Worm (Caenorhabditis elegans) whole organism, late embryonic: ENCODE data around the gene twk-18.
A peak's percentile ranks its signal among the peaks of the same experiment; 100 is the strongest.

Experiments
- C08G9.2 ChIP-seq: sonication (generic microtip); optimal IDR thresholded peaks from 2 replicates; lab custom pipeline; 2016; ENCODE audit warnings: mild to moderate bottlenecking, missing genetic modification characterization, moderate library complexity, missing compliant biosample characterization
- C38D4.7 ChIP-seq: fragments of 200-800 bp; sonication (Bioruptor generic); optimal IDR thresholded peaks from 2 replicates; lab custom pipeline; 2018; ENCODE audit warnings: mild to moderate bottlenecking, missing genetic modification characterization, moderate library complexity, missing compliant biosample characterization
- F13H6.1 ChIP-seq: sonication (generic microtip); optimal IDR thresholded peaks from 2 replicates; lab custom pipeline; 2016; ENCODE audit warnings: missing genetic modification characterization, missing compliant biosample characterization
- K09A11.1 ChIP-seq: sonication (generic microtip); optimal IDR thresholded peaks from 2 replicates; lab custom pipeline; 2017; ENCODE audit warnings: antibody characterized with exemption, mild to moderate bottlenecking, missing genetic modification characterization, missing compliant biosample characterization; ENCODE audit not compliant: insufficient read depth
- T23F11.4 ChIP-seq: fragments of 200-800 bp; sonication (Bioruptor generic); optimal IDR thresholded peaks from 2 replicates; lab custom pipeline; 2018; ENCODE audit warnings: mild to moderate bottlenecking, missing genetic modification characterization, missing compliant biosample characterization
- ama-1 ChIP-seq: fragments of 150-350 bp; optimal IDR thresholded peaks from 2 replicates; lab custom pipeline; 2014
- ceh-14 ChIP-seq: sonication (generic microtip); optimal IDR thresholded peaks from 2 replicates; lab custom pipeline; 2016; ENCODE audit warnings: missing genotype, missing genetic modification characterization, missing compliant biosample characterization
- ceh-18 ChIP-seq: sonication (generic microtip); optimal IDR thresholded peaks from 2 replicates; lab custom pipeline; 2016; ENCODE audit warnings: missing genetic modification characterization, missing compliant biosample characterization
- ceh-19 ChIP-seq: fragments of 200-800 bp; sonication (Bioruptor generic); optimal IDR thresholded peaks from 2 replicates; lab custom pipeline; 2018; ENCODE audit warnings: mild to moderate bottlenecking, missing genetic modification characterization, missing compliant biosample characterization
- ceh-2 ChIP-seq: sonication (generic microtip); optimal IDR thresholded peaks from 2 replicates; lab custom pipeline; 2016; ENCODE audit warnings: missing genotype, missing genetic modification characterization, missing compliant biosample characterization
- ceh-22 ChIP-seq: sonication (generic microtip); optimal IDR thresholded peaks from 2 replicates; lab custom pipeline; 2017; ENCODE audit warnings: missing biosample characterization, missing genetic modification characterization
- ceh-30 ChIP-seq: fragments of 150-350 bp; optimal IDR thresholded peaks from 2 replicates; lab custom pipeline; 2014; ENCODE audit warnings: missing biosample characterization, missing genetic modification characterization
- ceh-31 ChIP-seq: sonication (generic microtip); optimal IDR thresholded peaks from 2 replicates; lab custom pipeline; 2016; ENCODE audit warnings: missing genetic modification characterization, missing compliant biosample characterization
- ceh-34 ChIP-seq: sonication (generic microtip); optimal IDR thresholded peaks from 2 replicates; lab custom pipeline; 2016; ENCODE audit warnings: mild to moderate bottlenecking, missing genetic modification characterization, missing compliant biosample characterization
- ceh-45 ChIP-seq: fragments of 200-800 bp; sonication (Bioruptor generic); IDR thresholded peaks from 2 replicates; pipeline ENCODE4 v1.3.6; 2022; ENCODE audit warnings: missing genetic modification reagents, missing genetic modification characterization, missing compliant biosample characterization
- ceh-48 ChIP-seq: sonication (generic microtip); optimal IDR thresholded peaks from 2 replicates; lab custom pipeline; 2016; ENCODE audit warnings: missing genetic modification characterization, inconsistent platforms, missing compliant biosample characterization
- ceh-6 ChIP-seq: fragments of 200-800 bp; sonication (Bioruptor generic); optimal IDR thresholded peaks from 2 replicates; lab custom pipeline; 2018; ENCODE audit warnings: mild to moderate bottlenecking, missing genetic modification characterization, missing compliant biosample characterization
- ceh-9 ChIP-seq: sonication (generic microtip); optimal IDR thresholded peaks from 2 replicates; lab custom pipeline; 2016; ENCODE audit warnings: mild to moderate bottlenecking, missing genetic modification characterization, inconsistent platforms, missing compliant biosample characterization
- dmd-4 ChIP-seq: sonication (generic microtip); optimal IDR thresholded peaks from 2 replicates; lab custom pipeline; 2016; ENCODE audit warnings: borderline replicate concordance, missing genetic modification characterization, missing compliant biosample characterization
- elt-2 ChIP-seq: sonication (generic microtip); optimal IDR thresholded peaks from 2 replicates; lab custom pipeline; 2016; ENCODE audit warnings: missing genetic modification reagents, missing genetic modification characterization, missing compliant biosample characterization
- elt-4 ChIP-seq: sonication (generic microtip); optimal IDR thresholded peaks from 2 replicates; lab custom pipeline; 2016; ENCODE audit warnings: missing genetic modification characterization, missing compliant biosample characterization
- ets-4 ChIP-seq: sonication (generic microtip); optimal IDR thresholded peaks from 2 replicates; lab custom pipeline; 2016; ENCODE audit warnings: missing genetic modification characterization, missing compliant biosample characterization
- eyg-1 ChIP-seq: sonication (generic microtip); optimal IDR thresholded peaks from 2 replicates; lab custom pipeline; 2016; ENCODE audit warnings: missing genotype, missing genetic modification characterization, missing compliant biosample characterization
- fkh-10 ChIP-seq: fragments of 150-350 bp; optimal IDR thresholded peaks from 2 replicates; lab custom pipeline; 2014; ENCODE audit warnings: missing biosample characterization, missing genetic modification reagents, missing genetic modification characterization
- gmeb-2 ChIP-seq: sonication (generic microtip); optimal IDR thresholded peaks from 2 replicates; lab custom pipeline; 2016; ENCODE audit warnings: missing genetic modification characterization, inconsistent platforms, missing compliant biosample characterization
- hlh-6 ChIP-seq: sonication (generic microtip); optimal IDR thresholded peaks from 2 replicates; lab custom pipeline; 2016; ENCODE audit warnings: missing genotype, missing genetic modification characterization, missing compliant biosample characterization
- lim-6 ChIP-seq: sonication (generic microtip); optimal IDR thresholded peaks from 2 replicates; lab custom pipeline; 2016; ENCODE audit warnings: missing genetic modification characterization, missing compliant biosample characterization
- lin-11 ChIP-seq: fragments of 200-800 bp; sonication (Bioruptor generic); optimal IDR thresholded peaks from 2 replicates; lab custom pipeline; 2018; ENCODE audit warnings: mild to moderate bottlenecking, missing genetic modification characterization, missing compliant biosample characterization
- mec-3 ChIP-seq: sonication (generic microtip); optimal IDR thresholded peaks from 2 replicates; lab custom pipeline; 2016; ENCODE audit warnings: borderline replicate concordance, missing genetic modification characterization, missing compliant biosample characterization
- nhr-11 ChIP-seq: fragments of 150-350 bp; optimal IDR thresholded peaks from 2 replicates; lab custom pipeline; 2014; ENCODE audit warnings: missing biosample characterization, missing genetic modification characterization
- nhr-232 ChIP-seq: sonication (generic microtip); optimal IDR thresholded peaks from 2 replicates; lab custom pipeline; 2016; ENCODE audit warnings: missing genetic modification characterization, missing compliant biosample characterization
- npax-4 ChIP-seq: sonication (generic microtip); optimal IDR thresholded peaks from 2 replicates; lab custom pipeline; 2016; ENCODE audit warnings: missing genetic modification characterization, missing compliant biosample characterization
- odd-2 ChIP-seq: sonication (generic microtip); optimal IDR thresholded peaks from 2 replicates; lab custom pipeline; 2017; ENCODE audit warnings: antibody characterized with exemption, mild to moderate bottlenecking, missing genetic modification characterization, missing compliant biosample characterization
- pag-3 ChIP-seq: sonication (generic microtip); optimal IDR thresholded peaks from 2 replicates; lab custom pipeline; 2016; ENCODE audit warnings: missing compliant biosample characterization, missing genetic modification characterization, borderline replicate concordance
- pat-9 ChIP-seq: fragments of 200-800 bp; sonication (Bioruptor generic); optimal IDR thresholded peaks from 2 replicates; lab custom pipeline; 2018; ENCODE audit warnings: mild to moderate bottlenecking, missing genetic modification characterization, moderate library complexity, missing compliant biosample characterization
- pax-1 ChIP-seq: fragments of 150-350 bp; optimal IDR thresholded peaks from 2 replicates; lab custom pipeline; 2014; ENCODE audit warnings: missing biosample characterization, missing genetic modification characterization
- pha-2 ChIP-seq: sonication (generic microtip); optimal IDR thresholded peaks from 2 replicates; lab custom pipeline; 2017; ENCODE audit warnings: mild to moderate bottlenecking, missing genetic modification characterization, missing compliant biosample characterization
- pha-4 ChIP-seq: fragments of 150-350 bp; optimal IDR thresholded peaks from 2 replicates; lab custom pipeline; 2018; ENCODE audit warnings: missing biosample characterization, missing genetic modification reagents, missing genetic modification characterization
- ref-2 ChIP-seq: sonication (generic microtip); optimal IDR thresholded peaks from 2 replicates; lab custom pipeline; 2016; ENCODE audit warnings: missing genetic modification characterization, missing compliant biosample characterization
- sdc-2 ChIP-seq: sonication (generic microtip); optimal IDR thresholded peaks from 2 replicates; lab custom pipeline; 2016; ENCODE audit warnings: missing genotype, missing genetic modification characterization, missing compliant biosample characterization
- sox-2 ChIP-seq: fragments of 200-800 bp; sonication (Bioruptor generic); IDR thresholded peaks from 2 replicates; pipeline ENCODE4 v1.3.6; 2022; ENCODE audit warnings: missing genetic modification reagents, missing genetic modification characterization, missing compliant biosample characterization
- sox-4 ChIP-seq: sonication (generic microtip); optimal IDR thresholded peaks from 2 replicates; lab custom pipeline; 2017; ENCODE audit warnings: mild to moderate bottlenecking, missing genetic modification characterization, inconsistent platforms, missing compliant biosample characterization
- tbx-2 ChIP-seq: sonication (generic microtip); optimal IDR thresholded peaks from 2 replicates; lab custom pipeline; 2016; ENCODE audit warnings: missing genetic modification characterization, missing compliant biosample characterization
- tbx-7 ChIP-seq: sonication (generic microtip); optimal IDR thresholded peaks from 2 replicates; lab custom pipeline; 2016; ENCODE audit warnings: missing genotype, missing genetic modification characterization, missing compliant biosample characterization
- unc-3 ChIP-seq, 2 experiments: fragments of 200-800 bp in 1 of 2; sonication (Bioruptor generic) in 1 of 2; sonication (generic microtip) in 1 of 2; conservative IDR thresholded peaks in 1 of 2; optimal IDR thresholded peaks in 1 of 2; 2 replicates each; pipeline versions ENCODE4 v1.3.6 to Lab custom; 2016 to 2022; ENCODE audit warnings: missing compliant biosample characterization in 2 of 2, missing genetic modification characterization in 2 of 2, missing genetic modification reagents in 1 of 2
- unc-42 ChIP-seq: sonication (generic microtip); optimal IDR thresholded peaks from 2 replicates; lab custom pipeline; 2016; ENCODE audit warnings: missing genotype, missing genetic modification characterization, missing compliant biosample characterization
- unc-55 ChIP-seq: sonication (generic microtip); optimal IDR thresholded peaks from 2 replicates; lab custom pipeline; 2017; ENCODE audit warnings: missing biosample characterization, missing genetic modification reagents, missing genetic modification characterization
- zip-5 ChIP-seq: sonication (generic microtip); optimal IDR thresholded peaks from 2 replicates; lab custom pipeline; 2016; ENCODE audit warnings: missing genetic modification characterization, missing compliant biosample characterization

The twk-18 gene

ce11 chrX:8969111-8970048 lies 18.5 kb upstream of the twk-18 start (continued):
- TF ChIP-seq unc-3 (GFP tag; conservative IDR thresholded peaks at IDR 0.05; lab: Robert Waterston, UW), result no peak
- TF ChIP-seq unc-3 (tag; optimal IDR thresholded peaks at IDR 0.05; lab: Kevin White, UChicago), result no peak
- TF ChIP-seq ceh-14 (tag; lab: Kevin White, UChicago), result no peak
- TF ChIP-seq hlh-6 (tag; lab: Kevin White, UChicago), result peak; percentile 42
- no peak for TF ChIP-seq tbx-2
- no peak for TF ChIP-seq ceh-18 (tag; lab: Kevin White, UChicago)

- peak; percentile 6 for TF ChIP-seq ceh-31 (tag; lab: Kevin White, UChicago)
- peak; percentile 50 for TF ChIP-seq gmeb-2 (tag; lab: Kevin White, UChicago)
- TF ChIP-seq zip-5 (tag; lab: Kevin White, UChicago), result no peak
- no peak for TF ChIP-seq mec-3 (tag; lab: Kevin White, UChicago)
- TF ChIP-seq sox-2 (GFP tag; lab: Robert Waterston, UW), result no peak
- TF ChIP-seq unc-3 (GFP tag; conservative IDR thresholded peaks at IDR 0.05; lab: Robert Waterston, UW), result no peak
- no peak for TF ChIP-seq unc-3 (tag; optimal IDR thresholded peaks at IDR 0.05; lab: Kevin White, UChicago)
- TF ChIP-seq ceh-6 (GFP tag; lab: Kevin White, UChicago), result peak; percentile 51
- TF ChIP-seq C38D4.7, result peak; percentile 60
- TF ChIP-seq ets-4 (tag; lab: Kevin White, UChicago), result no peak
- no peak for TF ChIP-seq pag-3
- no peak for TF ChIP-seq pha-4 (tag; lab: Kevin White, UChicago)
- TF ChIP-seq T23F11.4 (GFP tag; lab: Kevin White, UChicago), result peak; percentile 19
- peak; percentile 45 for TF ChIP-seq elt-2 (tag; lab: Kevin White, UChicago)
- no peak for TF ChIP-seq fkh-10 (GFP tag; lab: Kevin White, UChicago)
- no peak for TF ChIP-seq tbx-7 (tag; lab: Kevin White, UChicago)
- TF ChIP-seq ref-2 (tag; lab: Kevin White, UChicago), result no peak
- peak; percentile 21 for TF ChIP-seq ceh-18 (tag; lab: Kevin White, UChicago)
- TF ChIP-seq pax-1 (tag; lab: Kevin White, UChicago), result no peak
- peak; percentile 3 for TF ChIP-seq C08G9.2 (tag; lab: Kevin White, UChicago)
- no peak for TF ChIP-seq eyg-1
- TF ChIP-seq lin-11 (tag; lab: Kevin White, UChicago), result peak; percentile 39
- TF ChIP-seq unc-55 (GFP tag; lab: Kevin White, UChicago), result no peak
- no peak for TF ChIP-seq dmd-4 (tag; lab: Kevin White, UChicago)
- no peak for TF ChIP-seq ama-1 (lab: Kevin White, UChicago)
- no peak for TF ChIP-seq ceh-30 (tag; lab: Kevin White, UChicago)
- peak; percentile 27 for TF ChIP-seq ceh-2
- TF ChIP-seq nhr-232, result peak; percentile 29
- no peak for TF ChIP-seq ceh-45 (GFP tag; lab: Robert Waterston, UW)
- TF ChIP-seq ceh-48 (tag; lab: Kevin White, UChicago), result no peak
- TF ChIP-seq elt-4 (tag; lab: Kevin White, UChicago), result no peak
- peak; percentile 31 for TF ChIP-seq npax-4 (tag; lab: Kevin White, UChicago)
- TF ChIP-seq sdc-2 (tag; lab: Kevin White, UChicago), result peak; percentile 31
- no peak for TF ChIP-seq pat-9
- no peak for TF ChIP-seq lim-6 (tag; lab: Kevin White, UChicago)
- TF ChIP-seq sox-4 (tag; lab: Kevin White, UChicago), result no peak
- peak; percentile 20 for TF ChIP-seq ceh-19 (GFP tag; lab: Kevin White, UChicago)
- peak; percentile 11 for TF ChIP-seq odd-2 (tag; lab: Kevin White, UChicago)
- TF ChIP-seq ceh-34 (tag; lab: Kevin White, UChicago), result no peak
- TF ChIP-seq pha-2 (tag; lab: Kevin White, UChicago), result no peak
- no peak for TF ChIP-seq ceh-9 (tag; lab: Kevin White, UChicago)
- TF ChIP-seq F13H6.1 (tag; lab: Kevin White, UChicago), result no peak
- peak; percentile 12 for TF ChIP-seq unc-42
- TF ChIP-seq nhr-11 (tag; lab: Kevin White, UChicago), result no peak
- TF ChIP-seq ceh-22, result no peak
- no peak for TF ChIP-seq K09A11.1 (tag; lab: Kevin White, UChicago)
Observed at ce11 chrX:8971461-8971860, 16.5 kb upstream of the twk-18 start.
